Fruit fly (Drosophila melanogaster): ENCODE results near the gene ApepP.

Gene ApepP

DNA sequence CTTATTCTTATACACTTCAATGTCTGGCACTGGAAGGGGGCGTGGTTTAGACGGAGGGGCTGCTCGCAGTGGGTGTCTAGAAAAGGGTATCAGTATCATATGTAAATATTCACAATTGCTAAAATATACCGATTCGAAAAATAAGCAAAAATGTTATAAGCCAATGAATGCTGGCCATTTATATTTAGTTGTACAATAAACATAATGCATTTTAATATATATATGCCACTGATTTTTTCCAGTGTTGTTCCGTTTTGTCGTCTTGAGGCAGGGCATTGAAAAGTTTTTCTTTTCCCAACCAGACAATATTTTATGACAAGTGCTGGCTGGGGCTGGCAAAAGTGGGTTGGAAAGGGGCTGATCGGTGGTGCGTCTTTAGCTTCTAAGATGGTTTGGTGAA lies 11.6 kb upstream of the ApepP start (continued):
- TF ChIP-seq Eip74EF (GFP tag; optimal IDR thresholded peaks at IDR 0.05) (no peak), crc (GFP tag; optimal IDR thresholded peaks at IDR 0.05) (no peak), Ptx1 (GFP tag; IDR thresholded peaks at IDR 0.05) (peak; percentile 37; the same call in 1 of the 2 replicates), lab (GFP tag; optimal IDR thresholded peaks at IDR 0.05) (peak; percentile 40), Sry-β (GFP tag; optimal IDR thresholded peaks at IDR 0.05) (no peak), CG9876 (GFP tag; optimal IDR thresholded peaks at IDR 0.05) (no peak), CG13287 (GFP tag; IDR thresholded peaks at IDR 0.05; ENCODE audit: partially characterized antibody) (no peak), slbo (GFP tag; IDR thresholded peaks at IDR 0.05) (peak; percentile 2; the same call in 1 of the 2 replicates), Taf1 (GFP tag; IDR thresholded peaks at IDR 0.05) (no peak), CG15514 (GFP tag; optimal IDR thresholded peaks at IDR 0.05) (peak; percentile 22)

DNA sequence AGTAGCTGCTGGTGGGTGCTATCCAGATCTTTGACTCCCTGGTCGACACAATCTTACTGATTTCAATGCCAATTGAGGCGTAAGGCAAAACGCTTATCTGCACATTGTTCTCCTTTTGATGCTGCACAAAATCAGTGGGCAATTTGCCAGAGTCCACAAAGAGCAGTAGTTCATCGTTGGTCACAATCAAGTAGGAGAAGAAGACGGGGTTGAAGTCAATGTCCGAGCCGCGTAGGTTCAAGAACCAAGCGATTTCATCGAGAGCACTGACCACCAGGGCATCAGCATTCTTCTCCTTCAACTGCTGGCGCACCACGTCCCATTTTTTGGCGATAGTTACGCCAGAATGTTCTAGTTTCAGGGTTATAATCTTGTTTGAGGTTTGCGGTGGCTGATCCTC lies 928 bp downstream of the ApepP start:
- TF ChIP-seq wdn (GFP tag; IDR thresholded peaks at IDR 0.05) (no peak), oc (tag; optimal IDR thresholded peaks at IDR 0.05) (no peak), CG4707 (GFP tag; optimal IDR thresholded peaks at IDR 0.05) (no peak), CG2875 (GFP tag; optimal IDR thresholded peaks at IDR 0.05) (no peak), knrl (GFP tag; IDR thresholded peaks at IDR 0.05; ENCODE audit: partially characterized antibody) (no peak), zfh1 (GFP tag; IDR thresholded peaks at IDR 0.05) (no peak)

DNA sequence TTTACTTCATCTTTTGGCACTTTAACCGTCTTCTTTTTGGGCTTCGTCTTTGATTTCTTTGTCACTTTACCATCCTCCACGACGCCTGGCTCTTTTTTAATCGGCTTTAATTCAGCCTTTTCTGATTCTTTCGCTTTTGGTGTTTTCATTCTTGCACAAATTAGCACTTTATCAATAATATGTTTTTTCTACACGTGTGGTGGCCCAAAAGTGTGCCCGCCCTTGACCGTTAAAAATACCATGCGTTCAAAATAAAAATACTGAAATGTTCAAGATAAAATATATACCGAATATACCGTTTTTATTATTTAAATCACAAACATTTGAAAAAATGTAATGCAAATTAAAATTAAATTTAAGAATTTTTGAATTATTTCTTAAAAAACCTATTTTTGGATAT lies 8.2 kb downstream of the ApepP start, which contains the start of gene CG12288:
Gene CG12288 (minus strand): TSS at position 216 of the 400 bp plus-strand sequence.
- TF ChIP-seq H15 (GFP tag; IDR thresholded peaks at IDR 0.05) = no peak
- no peak for TF ChIP-seq croc (GFP tag; conservative IDR thresholded peaks at IDR 0.05)
- TF ChIP-seq Max (GFP tag; optimal IDR thresholded peaks at IDR 0.05) = no peak
- no peak for TF ChIP-seq Xrp1 (GFP tag; IDR thresholded peaks at IDR 0.05)
- no peak for TF ChIP-seq repo (GFP tag; optimal IDR thresholded peaks at IDR 0.05)
- no peak for TF ChIP-seq CG12299 (tag; optimal IDR thresholded peaks at IDR 0.05)
- TF ChIP-seq bowl (GFP tag; IDR thresholded peaks at IDR 0.05) = no peak
- TF ChIP-seq chinmo (GFP tag; IDR thresholded peaks at IDR 0.05; ENCODE audit: partially characterized antibody) = no peak
- TF ChIP-seq E2f2 (GFP tag; IDR thresholded peaks at IDR 0.05) = peak; percentile 45; the same call in 1 of the 2 replicates
- TF ChIP-seq Bdp1 (GFP tag; optimal IDR thresholded peaks at IDR 0.05) = no peak
- peak; percentile 65 for TF ChIP-seq gfzf (GFP tag; optimal IDR thresholded peaks at IDR 0.05)
- TF ChIP-seq CG4617 (GFP tag; optimal IDR thresholded peaks at IDR 0.05; ENCODE audit: borderline replicate concordance) = peak; percentile 35
- no peak for TF ChIP-seq CG18262 (tag; optimal IDR thresholded peaks at IDR 0.05)
- TF ChIP-seq CG11093 (GFP tag; IDR thresholded peaks at IDR 0.05) = no peak
- no peak for TF ChIP-seq zfh1 (GFP tag; IDR thresholded peaks at IDR 0.05)
- TF ChIP-seq CG7839 (tag; optimal IDR thresholded peaks at IDR 0.05) = no peak
- TF ChIP-seq CG9817 (tag; optimal IDR thresholded peaks at IDR 0.05) = no peak
- no peak for TF ChIP-seq Hr51 (GFP tag; optimal IDR thresholded peaks at IDR 0.05)
- no peak for TF ChIP-seq Six4 (GFP tag; optimal IDR thresholded peaks at IDR 0.05)
- TF ChIP-seq Dp (GFP tag; optimal IDR thresholded peaks at IDR 0.05) = peak; percentile 47
- TF ChIP-seq CG3847 (GFP tag; IDR thresholded peaks at IDR 0.05) = no peak
- no peak for TF ChIP-seq CG11696 (GFP tag; IDR thresholded peaks at IDR 0.05)
- no peak for TF ChIP-seq CG10267 (tag; optimal IDR thresholded peaks at IDR 0.05)
- peak; percentile 55 for TF ChIP-seq CG9797 (GFP tag; optimal IDR thresholded peaks at IDR 0.05)
- peak; percentile 65 for TF ChIP-seq dm (GFP tag; optimal IDR thresholded peaks at IDR 0.05)
- TF ChIP-seq maf-S (GFP tag; optimal IDR thresholded peaks at IDR 0.05) = no peak
- TF ChIP-seq pzg (GFP tag; optimal IDR thresholded peaks at IDR 0.05) = peak; percentile 31
- TF ChIP-seq Camta (GFP tag; optimal IDR thresholded peaks at IDR 0.05) = no peak
- no peak for TF ChIP-seq sd (tag; optimal IDR thresholded peaks at IDR 0.05)
- no peak for TF ChIP-seq Jarid2 (GFP tag; optimal IDR thresholded peaks at IDR 0.05)
- no peak for TF ChIP-seq CG8478 (optimal IDR thresholded peaks at IDR 0.05)
- no peak for TF ChIP-seq CG8359 (GFP tag; optimal IDR thresholded peaks at IDR 0.05; ENCODE audit: borderline replicate concordance)
- no peak for TF ChIP-seq Spps (tag; optimal IDR thresholded peaks at IDR 0.05)
